Worm (Caenorhabditis elegans): ENCODE results near the gene col-43.

DNA sequence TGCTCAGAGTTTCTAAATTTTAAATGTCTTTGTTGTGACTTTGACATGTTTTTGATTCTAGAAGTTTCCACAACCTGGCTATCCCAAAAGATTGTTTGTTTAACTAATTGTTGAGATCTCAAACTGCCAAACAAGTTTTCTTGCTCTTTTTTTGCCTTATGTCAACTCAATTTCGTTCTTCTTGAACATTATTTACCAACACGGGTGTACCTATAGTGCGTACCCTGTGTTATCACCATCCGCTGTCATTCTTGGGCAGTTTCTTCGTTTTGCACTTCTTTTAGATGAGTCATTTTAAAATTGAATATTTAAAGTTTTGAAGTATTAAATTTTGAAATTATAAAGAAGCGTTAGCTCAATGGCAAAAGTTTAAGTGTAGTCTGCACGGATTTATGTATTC, 33.8 kb downstream of the col-43 start, which contains the start of gene sptl-2:
- TF ChIP-seq W03F9.2 (tag; optimal IDR thresholded peaks at IDR 0.05) = no peak
- no peak for TF ChIP-seq him-1 (tag; optimal IDR thresholded peaks at IDR 0.05)
- no peak for TF ChIP-seq dao-5 (tag; optimal IDR thresholded peaks at IDR 0.05)
